Worm (Caenorhabditis elegans): ENCODE data around the gene Y22F5A.11.

DNA sequence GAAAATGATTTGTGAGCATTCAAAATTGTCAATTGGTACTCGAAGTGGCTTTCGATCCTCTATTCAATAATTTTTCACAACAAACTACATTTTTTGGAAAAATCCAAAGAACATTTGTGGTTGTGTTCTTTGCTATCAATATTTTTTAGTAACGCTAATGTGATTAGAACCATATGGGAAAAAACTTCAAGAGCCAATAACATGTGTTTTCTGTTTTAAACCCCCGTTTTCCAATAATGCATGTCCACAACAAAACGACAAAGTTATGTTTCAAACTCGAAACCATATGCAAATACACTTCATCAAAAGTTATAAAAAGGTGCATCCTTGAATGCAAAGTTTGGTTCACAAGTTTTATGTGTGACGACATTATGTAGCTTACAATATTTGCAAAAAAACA is 10.4 kb upstream of the Y22F5A.11 start:
- TF ChIP-seq nhr-76 (tag; optimal IDR thresholded peaks at IDR 0.05) (no peak), tbx-2 (tag; optimal IDR thresholded peaks at IDR 0.05) (no peak), ztf-11 (tag; optimal IDR thresholded peaks at IDR 0.05) (no peak), sea-2 (GFP tag; optimal IDR thresholded peaks at IDR 0.05) (no peak), snpc-4 (tag; optimal IDR thresholded peaks at IDR 0.05) (no peak), elt-3 (tag; optimal IDR thresholded peaks at IDR 0.05) (no peak), nhr-237 (tag; optimal IDR thresholded peaks at IDR 0.05) (no peak)

Data from whole organism, L3 larva.